Worm (Caenorhabditis elegans) whole organism, early embryonic: ENCODE data around the gene best-15.

Source experiments
- F13C5.2 ChIP-seq: sonication (generic microtip); optimal IDR thresholded peaks from 2 replicates; lab custom pipeline; 2017; ENCODE audit warnings: mild to moderate bottlenecking, missing genetic modification characterization, inconsistent platforms, missing compliant biosample characterization
- aly-1 ChIP-seq: sonication (generic microtip); optimal IDR thresholded peaks from 2 replicates; lab custom pipeline; 2016; ENCODE audit warnings: missing genetic modification characterization, missing compliant biosample characterization
- ama-1 ChIP-seq: fragments of 150-350 bp; optimal IDR thresholded peaks from 2 replicates; lab custom pipeline; 2014
- ceh-36 ChIP-seq: sonication (generic microtip); optimal IDR thresholded peaks from 2 replicates; lab custom pipeline; 2016; ENCODE audit warnings: missing genetic modification characterization, inconsistent platforms, missing compliant biosample characterization
- ets-7 ChIP-seq: sonication (generic microtip); optimal IDR thresholded peaks from 2 replicates; lab custom pipeline; 2016; ENCODE audit warnings: missing genotype, missing genetic modification characterization, missing compliant biosample characterization
- flt-1 ChIP-seq: fragments of 200-800 bp; sonication (Bioruptor generic); IDR thresholded peaks from 2 replicates; pipeline ENCODE4 v1.3.6; 2022; ENCODE audit warnings: missing genetic modification characterization, missing compliant biosample characterization
- hmbx-1 ChIP-seq: sonication (generic microtip); optimal IDR thresholded peaks from 2 replicates; lab custom pipeline; 2016; ENCODE audit warnings: mild to moderate bottlenecking, missing genetic modification characterization, missing compliant biosample characterization
- hnd-1 ChIP-seq: sonication (generic microtip); optimal IDR thresholded peaks from 2 replicates; lab custom pipeline; 2016; ENCODE audit warnings: missing genetic modification characterization, missing compliant biosample characterization
- sea-1 ChIP-seq: fragments of 200-800 bp; sonication (Bioruptor generic); conservative IDR thresholded peaks from 2 replicates; pipeline ENCODE4 v1.3.6; 2022; ENCODE audit warnings: missing genetic modification characterization, missing compliant biosample characterization
- tbx-11 ChIP-seq: fragments of 200-800 bp; sonication (Bioruptor generic); IDR thresholded peaks from 2 replicates; pipeline ENCODE4 v1.3.6; 2022; ENCODE audit warnings: missing genetic modification characterization, missing compliant biosample characterization

DNA sequence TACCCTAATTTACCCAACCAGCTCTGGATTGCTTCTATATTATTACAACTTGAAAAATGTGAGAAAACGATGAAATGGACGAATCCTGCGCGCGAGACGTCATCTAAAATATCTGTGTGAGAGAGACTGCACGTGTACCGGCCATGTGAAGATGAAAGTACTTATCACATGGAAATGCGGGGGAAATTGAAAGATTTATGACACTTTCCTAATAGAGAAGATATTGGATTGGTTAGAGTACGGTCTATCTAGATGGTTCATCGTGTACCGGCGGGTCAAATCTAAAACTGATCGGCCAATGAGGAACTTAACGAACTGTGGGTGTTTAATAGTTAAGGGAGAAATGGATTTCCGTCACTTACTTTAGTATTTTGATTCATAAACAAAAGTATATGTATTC is 50.0 kb downstream of the best-15 start:
- TF ChIP-seq flt-1 (GFP tag; lab: Robert Waterston, UW) (no peak), tbx-11 (GFP tag; lab: Robert Waterston, UW) (no peak), F13C5.2 (tag; lab: Kevin White, UChicago) (no peak), ama-1 (lab: Kevin White, UChicago) (no peak), ceh-36 (tag; lab: Kevin White, UChicago) (no peak), aly-1 (tag; lab: Kevin White, UChicago) (no peak), hmbx-1 (tag; lab: Kevin White, UChicago) (no peak), sea-1 (GFP tag; lab: Robert Waterston, UW) (no peak), hnd-1 (tag; lab: Kevin White, UChicago) (no peak), ets-7 (tag; lab: Kevin White, UChicago) (no peak)
